Fruit fly (Drosophila melanogaster) whole organism, embryonic: ENCODE results near the gene CG34179.

ENCODE experiments used
- Adf1 ChIP-seq: fragments of 200-800 bp; sonication (Bioruptor generic); IDR thresholded peaks from 2 replicates; pipeline ENCODE4 v1.3.6; 2022; ENCODE audit warnings: missing biosample characterization, missing genetic modification characterization
- Aef1 ChIP-seq: fragments of 200-800 bp; sonication (Bioruptor generic); IDR thresholded peaks from 3 replicates; pipeline ENCODE4 v1.3.6; 2022; ENCODE audit warnings: missing biosample characterization, missing genetic modification characterization
- Atf-2 ChIP-seq: fragments of 200-800 bp; sonication (Bioruptor generic); optimal IDR thresholded peaks from 2 replicates; lab custom pipeline; 2016; ENCODE audit warnings: missing biosample characterization, missing genetic modification characterization
- CG10267 ChIP-seq: fragments of 200-800 bp; sonication (Bioruptor generic); optimal IDR thresholded peaks from 2 replicates; lab custom pipeline; 2018; ENCODE audit warnings: missing biosample characterization, mild to moderate bottlenecking, missing genetic modification characterization, moderate library complexity
- CG10654 ChIP-seq: fragments of 200-800 bp; sonication (Bioruptor generic); optimal IDR thresholded peaks from 2 replicates; lab custom pipeline; 2016; ENCODE audit warnings: missing biosample characterization, missing genetic modification characterization
- CG11695 ChIP-seq: fragments of 200-800 bp; sonication (Bioruptor generic); IDR thresholded peaks from 3 replicates; pipeline ENCODE4 v1.3.6; 2022; ENCODE audit warnings: missing biosample characterization, missing genetic modification characterization
- CG11696 ChIP-seq: fragments of 200-800 bp; sonication (Bioruptor generic); IDR thresholded peaks from 2 replicates; pipeline ENCODE4 v1.3.6; 2022; ENCODE audit warnings: missing biosample characterization, missing genetic modification characterization
- CG11723 ChIP-seq: fragments of 200-800 bp; sonication (Bioruptor generic); optimal IDR thresholded peaks from 2 replicates; lab custom pipeline; 2017; ENCODE audit warnings: missing biosample characterization, mild to moderate bottlenecking, missing genetic modification characterization
- CG13123 ChIP-seq: fragments of 200-800 bp; sonication (Bioruptor generic); optimal IDR thresholded peaks from 2 replicates; lab custom pipeline; 2016; ENCODE audit warnings: missing biosample characterization, missing genetic modification characterization
- CG13624 ChIP-seq: fragments of 200-800 bp; sonication (Bioruptor generic); optimal IDR thresholded peaks from 2 replicates; lab custom pipeline; 2016; ENCODE audit warnings: missing biosample characterization, missing genetic modification characterization
- CG13894 ChIP-seq: fragments of 200-800 bp; sonication (Bioruptor generic); optimal IDR thresholded peaks from 3 replicates; lab custom pipeline; 2018; ENCODE audit warnings: missing biosample characterization, mild to moderate bottlenecking, missing genetic modification characterization, moderate library complexity
- CG2712 ChIP-seq: fragments of 200-800 bp; optimal IDR thresholded peaks from 3 replicates; lab custom pipeline; 2019; ENCODE audit warnings: missing biosample characterization, mild to moderate bottlenecking, missing genetic modification characterization, moderate library complexity
- CG2875 ChIP-seq: fragments of 200-800 bp; sonication (Bioruptor generic); optimal IDR thresholded peaks from 2 replicates; lab custom pipeline; 2017; ENCODE audit warnings: missing biosample characterization, mild to moderate bottlenecking, missing genetic modification characterization, missing genetic modification reagents
- CG31224 ChIP-seq: fragments of 200-800 bp; sonication (Bioruptor generic); IDR thresholded peaks from 2 replicates; pipeline ENCODE4 v1.3.6; 2022; ENCODE audit warnings: missing biosample characterization, missing genetic modification characterization
- CG33557 ChIP-seq: fragments of 200-800 bp; sonication (Bioruptor generic); optimal IDR thresholded peaks from 2 replicates; lab custom pipeline; 2019; ENCODE audit warnings: missing biosample characterization, mild to moderate bottlenecking, missing genetic modification characterization, moderate library complexity
- CG4820 ChIP-seq: fragments of 200-800 bp; sonication (Bioruptor generic); optimal IDR thresholded peaks from 3 replicates; lab custom pipeline; 2016; ENCODE audit warnings: missing biosample characterization, missing genetic modification characterization
- CG6272 ChIP-seq: fragments of 200-800 bp; sonication (Bioruptor generic); IDR thresholded peaks from 2 replicates; pipeline ENCODE4 v1.3.6; 2022; ENCODE audit warnings: missing biosample characterization, missing genetic modification characterization
- CG8944 ChIP-seq: fragments of 200-800 bp; sonication (Bioruptor generic); optimal IDR thresholded peaks from 3 replicates; lab custom pipeline; 2016; ENCODE audit warnings: missing biosample characterization, missing genetic modification characterization
- CG9932 ChIP-seq: fragments of 200-800 bp; sonication (Bioruptor generic); IDR thresholded peaks from 2 replicates; pipeline ENCODE4 v1.3.6; 2022; ENCODE audit warnings: missing biosample characterization, missing genetic modification characterization
- Dek ChIP-seq: fragments of 200-800 bp; sonication (Bioruptor generic); optimal IDR thresholded peaks from 3 replicates; lab custom pipeline; 2019; ENCODE audit warnings: missing biosample characterization, mild to moderate bottlenecking, missing genetic modification characterization, moderate library complexity
- Dp ChIP-seq: fragments of 200-800 bp; sonication (Bioruptor generic); optimal IDR thresholded peaks from 2 replicates; lab custom pipeline; 2018; ENCODE audit warnings: missing biosample characterization, mild to moderate bottlenecking, missing genetic modification characterization, moderate library complexity
- Eip74EF ChIP-seq, 2 experiments: fragments of 200-800 bp in 1 of 2; fragments of >200 bp in 1 of 2; sonication (Bioruptor generic) in 1 of 2; optimal IDR thresholded peaks; 2 replicates each; lab custom pipeline; 2017 to 2019; ENCODE audit warnings: missing biosample characterization in 2 of 2, missing genetic modification characterization in 2 of 2, mild to moderate bottlenecking in 1 of 2, moderate library complexity in 1 of 2
- Kr ChIP-seq: fragments of 200-800 bp; sonication (Bioruptor generic); optimal IDR thresholded peaks from 2 replicates; lab custom pipeline; 2017; ENCODE audit warnings: missing biosample characterization, mild to moderate bottlenecking, missing genetic modification characterization
- NFAT ChIP-seq: fragments of 200-800 bp; sonication (Bioruptor generic); IDR thresholded peaks from 2 replicates; pipeline ENCODE4 v1.3.6; 2022; ENCODE audit warnings: missing biosample characterization, missing genetic modification characterization
- Oaz ChIP-seq: fragments of 200-800 bp; sonication (Bioruptor generic); IDR thresholded peaks from 2 replicates; pipeline ENCODE4 v1.3.6; 2022; ENCODE audit warnings: missing biosample characterization, missing genetic modification characterization
- Pdp1 ChIP-seq, 2 experiments: fragments of 200-800 bp; sonication (Bioruptor generic); optimal IDR thresholded peaks; 3 replicates each; lab custom pipeline; 2016; ENCODE audit warnings: missing biosample characterization in 2 of 2, missing genetic modification characterization in 2 of 2, mild to moderate bottlenecking in 1 of 2, moderate library complexity in 1 of 2
- Poxn ChIP-seq: fragments of 200-800 bp; sonication (Bioruptor generic); IDR thresholded peaks from 2 replicates; pipeline ENCODE4 v1.3.6; 2022; ENCODE audit warnings: missing biosample characterization, missing genetic modification characterization
- Sox100B ChIP-seq: fragments of 200-800 bp; sonication (Bioruptor generic); optimal IDR thresholded peaks from 3 replicates; lab custom pipeline; 2018; ENCODE audit warnings: missing biosample characterization, mild to moderate bottlenecking, missing genetic modification characterization
- abd-A ChIP-seq: fragments of 200-800 bp; sonication (Bioruptor generic); optimal IDR thresholded peaks from 3 replicates; lab custom pipeline; 2019; ENCODE audit warnings: missing biosample characterization, mild to moderate bottlenecking, missing genetic modification characterization, moderate library complexity
- aop ChIP-seq: fragments of 200-800 bp; sonication (Bioruptor generic); IDR thresholded peaks from 2 replicates; pipeline ENCODE4 v1.3.6; 2022; ENCODE audit warnings: missing biosample characterization, missing genetic modification characterization
- ara ChIP-seq: fragments of 200-800 bp; sonication (Bioruptor generic); IDR thresholded peaks from 2 replicates; pipeline ENCODE4 v1.3.6; 2022; ENCODE audit warnings: missing biosample characterization, missing genetic modification characterization
- caup ChIP-seq: fragments of 200-800 bp; sonication (Bioruptor generic); optimal IDR thresholded peaks from 3 replicates; lab custom pipeline; 2017; ENCODE audit warnings: missing biosample characterization, mild to moderate bottlenecking, missing genetic modification characterization, moderate library complexity; ENCODE audit not compliant: severe bottlenecking
- chm ChIP-seq: fragments of 200-800 bp; sonication (Bioruptor generic); IDR thresholded peaks from 2 replicates; pipeline ENCODE4 v1.3.6; 2022; ENCODE audit warnings: missing biosample characterization, missing genetic modification characterization
- crp ChIP-seq, 2 experiments: fragments of 200-800 bp; sonication (Bioruptor generic); optimal IDR thresholded peaks; 2 replicates in 1 of 2; 3 replicates in 1 of 2; lab custom pipeline; 2017; ENCODE audit warnings: missing biosample characterization in 2 of 2, missing genetic modification characterization in 2 of 2, mild to moderate bottlenecking in 1 of 2, moderate library complexity in 1 of 2
- da ChIP-seq: fragments of 200-800 bp; sonication (Bioruptor generic); optimal IDR thresholded peaks from 2 replicates; lab custom pipeline; 2016; ENCODE audit warnings: missing biosample characterization, missing genetic modification characterization
- dati ChIP-seq: fragments of 200-800 bp; sonication (Bioruptor generic); IDR thresholded peaks from 2 replicates; pipeline ENCODE4 v1.3.6; 2022; ENCODE audit warnings: missing biosample characterization, missing genetic modification characterization
- en ChIP-seq: fragments of 200-800 bp; sonication (Bioruptor generic); optimal IDR thresholded peaks from 2 replicates; lab custom pipeline; 2016; ENCODE audit warnings: missing biosample characterization, missing genetic modification characterization
- ind ChIP-seq: fragments of 200-800 bp; sonication (Bioruptor generic); optimal IDR thresholded peaks from 3 replicates; lab custom pipeline; 2016; ENCODE audit warnings: missing biosample characterization, missing genetic modification characterization
- lbe ChIP-seq: fragments of 200-800 bp; sonication (Bioruptor generic); optimal IDR thresholded peaks from 2 replicates; lab custom pipeline; 2016; ENCODE audit warnings: missing biosample characterization, mild to moderate bottlenecking, missing genetic modification characterization
- luna ChIP-seq: fragments of 200-800 bp; sonication (Bioruptor generic); optimal IDR thresholded peaks from 2 replicates; lab custom pipeline; 2016; ENCODE audit warnings: missing biosample characterization, missing genetic modification characterization
- maf-S ChIP-seq: fragments of 200-800 bp; sonication (Bioruptor generic); optimal IDR thresholded peaks from 2 replicates; lab custom pipeline; 2016; ENCODE audit warnings: missing biosample characterization, missing genetic modification characterization
- nerfin-1 ChIP-seq: fragments of 200-800 bp; sonication (Bioruptor generic); optimal IDR thresholded peaks from 3 replicates; lab custom pipeline; 2019; ENCODE audit warnings: missing biosample characterization, mild to moderate bottlenecking, missing genetic modification characterization, moderate library complexity
- psq ChIP-seq: fragments of 200-800 bp; sonication (Bioruptor generic); optimal IDR thresholded peaks from 2 replicates; lab custom pipeline; 2017; ENCODE audit warnings: missing biosample characterization, missing genetic modification characterization
- ro ChIP-seq: fragments of 200-800 bp; sonication (Bioruptor generic); IDR thresholded peaks from 2 replicates; pipeline ENCODE4 v1.3.6; 2022; ENCODE audit warnings: missing biosample characterization, missing genetic modification characterization
- run ChIP-seq: fragments of 200-800 bp; sonication (Bioruptor generic); optimal IDR thresholded peaks from 3 replicates; lab custom pipeline; 2018; ENCODE audit warnings: missing biosample characterization, mild to moderate bottlenecking, missing genetic modification characterization
- scrt ChIP-seq: fragments of 200-800 bp; sonication (Bioruptor generic); optimal IDR thresholded peaks from 2 replicates; lab custom pipeline; 2018; ENCODE audit warnings: missing biosample characterization, mild to moderate bottlenecking, missing genetic modification characterization, moderate library complexity
- ssp ChIP-seq: fragments of 200-800 bp; sonication (Bioruptor generic); IDR thresholded peaks from 2 replicates; pipeline ENCODE4 v1.3.6; 2022; ENCODE audit warnings: missing biosample characterization, missing genetic modification characterization
- sug ChIP-seq: fragments of 200-800 bp; optimal IDR thresholded peaks from 2 replicates; lab custom pipeline; 2019; ENCODE audit warnings: missing biosample characterization, mild to moderate bottlenecking, missing genetic modification characterization, moderate library complexity
- tio ChIP-seq: fragments of 200-800 bp; sonication (Bioruptor generic); optimal IDR thresholded peaks from 2 replicates; lab custom pipeline; 2017; ENCODE audit warnings: missing biosample characterization, missing genetic modification characterization, inconsistent platforms
- unpg ChIP-seq: fragments of 200-800 bp; sonication (Bioruptor generic); optimal IDR thresholded peaks from 3 replicates; lab custom pipeline; 2018; ENCODE audit warnings: missing biosample characterization, mild to moderate bottlenecking, missing genetic modification characterization, moderate library complexity
- wdn ChIP-seq: fragments of 200-800 bp; sonication (Bioruptor generic); IDR thresholded peaks from 2 replicates; pipeline ENCODE4 v1.3.6; 2022; ENCODE audit warnings: missing biosample characterization, missing genetic modification characterization
- zen2 ChIP-seq: fragments of 200-800 bp; sonication (Bioruptor generic); IDR thresholded peaks from 3 replicates; pipeline ENCODE4 v1.3.6; 2022; ENCODE audit warnings: missing biosample characterization, missing genetic modification characterization; ENCODE audit not compliant: partially characterized antibody

Gene CG34179

dm6 chr2L:6092300-6092699 lies 43.8 kb upstream of the CG34179 start (continued):
- no peak for TF ChIP-seq CG2712 (tag; lab: Kevin White, UChicago)
- no peak for TF ChIP-seq Atf-2 (GFP tag; lab: Kevin White, UChicago)
- no peak for TF ChIP-seq psq (GFP tag; lab: Kevin White, UChicago)
- no peak for TF ChIP-seq Pdp1 (GFP tag; optimal IDR thresholded peaks at IDR 0.05; lab: Kevin White, UChicago)
- no peak for TF ChIP-seq CG10267 (tag; lab: Kevin White, UChicago)
- TF ChIP-seq CG33557 (GFP tag; lab: Kevin White, UChicago), result peak; percentile 12
- no peak for TF ChIP-seq wdn (GFP tag; lab: Robert Waterston, UW)
- no peak for TF ChIP-seq tio (GFP tag; lab: Kevin White, UChicago)
- TF ChIP-seq da (GFP tag; lab: Kevin White, UChicago), result no peak
- TF ChIP-seq zen2, result no peak
- no peak for TF ChIP-seq caup (GFP tag; lab: Kevin White, UChicago)
- no peak for TF ChIP-seq CG31224
- peak; percentile 98 for TF ChIP-seq CG13894 (tag; lab: Kevin White, UChicago)
- no peak for TF ChIP-seq ind (GFP tag; lab: Kevin White, UChicago)
- no peak for TF ChIP-seq CG6272
- no peak for TF ChIP-seq luna (GFP tag; lab: Kevin White, UChicago)
- peak; percentile 39 for TF ChIP-seq nerfin-1 (tag; lab: Kevin White, UChicago)
- TF ChIP-seq ara (GFP tag; lab: Robert Waterston, UW), result no peak
- TF ChIP-seq ro (GFP tag; lab: Robert Waterston, UW), result no peak
- no peak for TF ChIP-seq dati (GFP tag; lab: Robert Waterston, UW)
- TF ChIP-seq CG9932, result no peak
- peak; percentile 57 for TF ChIP-seq chm (GFP tag; lab: Robert Waterston, UW)
- TF ChIP-seq CG10654 (GFP tag; lab: Kevin White, UChicago), result no peak
- TF ChIP-seq scrt (GFP tag; lab: Kevin White, UChicago), result peak; percentile 23
- TF ChIP-seq ssp, result no peak
- TF ChIP-seq en (GFP tag; lab: Kevin White, UChicago), result no peak
- TF ChIP-seq CG8944 (GFP tag; lab: Kevin White, UChicago), result no peak
- no peak for TF ChIP-seq Poxn (GFP tag; lab: Robert Waterston, UW)
- TF ChIP-seq Adf1, result peak; percentile 15; the same call in 1 of the 2 replicates
- no peak for TF ChIP-seq aop (GFP tag; lab: Robert Waterston, UW)
- TF ChIP-seq CG13123, result no peak
- no peak for TF ChIP-seq CG2875 (GFP tag; lab: Kevin White, UChicago)
- TF ChIP-seq CG11695 (GFP tag; lab: Robert Waterston, UW), result no peak
- TF ChIP-seq Oaz (GFP tag; lab: Robert Waterston, UW), result no peak
- TF ChIP-seq Eip74EF (GFP tag; optimal IDR thresholded peaks at IDR 0.05; lab: Kevin White, UChicago), result no peak
- no peak for TF ChIP-seq sug
- no peak for TF ChIP-seq Dp (GFP tag; lab: Kevin White, UChicago)
- no peak for TF ChIP-seq Dek
- no peak for TF ChIP-seq crp (GFP tag; optimal IDR thresholded peaks at IDR 0.05; lab: Kevin White, UChicago)
- TF ChIP-seq run (tag; lab: Kevin White, UChicago), result no peak
- TF ChIP-seq abd-A (tag; lab: Kevin White, UChicago), result peak; percentile 62
- TF ChIP-seq Sox100B, result no peak
- no peak for TF ChIP-seq Kr (GFP tag; lab: Kevin White, UChicago)
- TF ChIP-seq Aef1 (GFP tag; lab: Robert Waterston, UW), result no peak
- no peak for TF ChIP-seq lbe (GFP tag; lab: Kevin White, UChicago)
- peak; percentile 26 for TF ChIP-seq CG13624 (GFP tag; lab: Kevin White, UChicago)
- no peak for TF ChIP-seq NFAT
- TF ChIP-seq unpg, result no peak
- TF ChIP-seq CG11696 (GFP tag; lab: Robert Waterston, UW), result no peak
- TF ChIP-seq CG4820 (GFP tag; lab: Kevin White, UChicago), result no peak
- no peak for TF ChIP-seq maf-S (GFP tag; lab: Kevin White, UChicago)
- no peak for TF ChIP-seq CG11723 (GFP tag; lab: Kevin White, UChicago)
